Worm (Caenorhabditis elegans): Measurements from ENCODE around the gene slc-17.5.

ce11 chrV:8307681-8308080 is 23.0 kb upstream of the slc-17.5 start, which contains the start of gene clec-218:
- TF ChIP-seq blmp-1 (tag; optimal IDR thresholded peaks at IDR 0.05) (no peak), lin-32 (GFP tag; optimal IDR thresholded peaks at IDR 0.05) (no peak), elt-1 (tag; optimal IDR thresholded peaks at IDR 0.05; ENCODE audit: borderline replicate concordance, insufficient read depth) (no peak), snpc-4 (tag; optimal IDR thresholded peaks at IDR 0.05) (no peak), sptf-1 (tag; optimal IDR thresholded peaks at IDR 0.05) (no peak), pha-4 (tag; optimal IDR thresholded peaks at IDR 0.05) (no peak), nhr-12 (tag; optimal IDR thresholded peaks at IDR 0.05) (no peak)

Measured in whole organism, mixed stage, embryonic.